Worm (Caenorhabditis elegans): ENCODE results near the gene ugt-66.

The ugt-66 gene

ce11 chrIII:6194480-6194879, at the start of gene ugt-66:
Gene ugt-66 (minus strand): TSS chrIII:6194580.
- no peak for TF ChIP-seq fkh-2 (tag; optimal IDR thresholded peaks at IDR 0.05)
- TF ChIP-seq ceh-28 (tag; optimal IDR thresholded peaks at IDR 0.05) = no peak
- no peak for TF ChIP-seq R02D3.7 (tag; optimal IDR thresholded peaks at IDR 0.05)
- no peak for TF ChIP-seq unc-39 (tag; optimal IDR thresholded peaks at IDR 0.05)
- TF ChIP-seq pha-4 (tag; optimal IDR thresholded peaks at IDR 0.05) = no peak
- TF ChIP-seq nhr-76 (tag; optimal IDR thresholded peaks at IDR 0.05) = no peak
- TF ChIP-seq skn-1 (tag; optimal IDR thresholded peaks at IDR 0.05) = no peak
- no peak for TF ChIP-seq daf-12 (tag; optimal IDR thresholded peaks at IDR 0.05)
- no peak for TF ChIP-seq ceh-9 (tag; optimal IDR thresholded peaks at IDR 0.05)
- TF ChIP-seq ZK546.5 (tag; optimal IDR thresholded peaks at IDR 0.05) = no peak
- TF ChIP-seq lin-15B (tag; optimal IDR thresholded peaks at IDR 0.05) = no peak
- TF ChIP-seq ceh-16 (tag; optimal IDR thresholded peaks at IDR 0.05) = no peak
- TF ChIP-seq lin-39 (tag; optimal IDR thresholded peaks at IDR 0.05) = no peak

- no peak for TF ChIP-seq ztf-4 (tag; optimal IDR thresholded peaks at IDR 0.05)
- TF ChIP-seq eor-1 (tag; optimal IDR thresholded peaks at IDR 0.05) = no peak
- no peak for TF ChIP-seq ceh-9 (tag; optimal IDR thresholded peaks at IDR 0.05)
These were observed 46.1 kb upstream of the ugt-66 start, which contains the start of gene T12A2.3 for ce11 chrIII:6240528-6240927. Gene T12A2.3 (plus strand): TSS chrIII:6240828.

- TF ChIP-seq nhr-43 (tag; optimal IDR thresholded peaks at IDR 0.05; ENCODE audit: poor library complexity, severe bottlenecking) (no peak), nhr-28 (tag; optimal IDR thresholded peaks at IDR 0.05) (no peak), ZK546.5 (tag; optimal IDR thresholded peaks at IDR 0.05) (no peak), fos-1 (tag; optimal IDR thresholded peaks at IDR 0.05) (no peak), sea-2 (GFP tag; optimal IDR thresholded peaks at IDR 0.05) (no peak), mdl-1 (tag; optimal IDR thresholded peaks at IDR 0.05) (no peak), pqm-1 (tag; optimal IDR thresholded peaks at IDR 0.05) (no peak), elt-3 (tag; optimal IDR thresholded peaks at IDR 0.05) (no peak), nhr-12 (tag; optimal IDR thresholded peaks at IDR 0.05) (no peak), lsy-12 (tag; optimal IDR thresholded peaks at IDR 0.05) (no peak), ztf-11 (tag; optimal IDR thresholded peaks at IDR 0.05) (no peak), lin-15B (tag; optimal IDR thresholded peaks at IDR 0.05) (no peak)
These were observed 42.3 kb upstream of the ugt-66 start, which contains the start of gene T12A2.21 for ce11 chrIII:6236649-6237048. Gene T12A2.21 (minus strand): TSS chrIII:6236749.

ce11 chrIII:6231880-6232279, 37.5 kb upstream of the ugt-66 start:
- no peak for TF ChIP-seq snpc-4 (tag; optimal IDR thresholded peaks at IDR 0.05)
- peak; percentile 14 for TF ChIP-seq nfya-1 (tag; optimal IDR thresholded peaks at IDR 0.05; ENCODE audit: insufficient read depth)
- TF ChIP-seq aly-2 (tag; optimal IDR thresholded peaks at IDR 0.05) = no peak
- peak; percentile 95 for TF ChIP-seq elt-2 (tag; optimal IDR thresholded peaks at IDR 0.05)
- TF ChIP-seq jun-1 (tag; optimal IDR thresholded peaks at IDR 0.05) = peak; percentile 33
- peak; percentile 94 for TF ChIP-seq pqm-1 (tag; optimal IDR thresholded peaks at IDR 0.05)
- TF ChIP-seq pha-4 (tag; optimal IDR thresholded peaks at IDR 0.05) = peak; percentile 87
- no peak for TF ChIP-seq ztf-4 (tag; optimal IDR thresholded peaks at IDR 0.05)
- no peak for TF ChIP-seq lsy-12 (tag; optimal IDR thresholded peaks at IDR 0.05)
- peak; percentile 4 for TF ChIP-seq nhr-25 (tag; optimal IDR thresholded peaks at IDR 0.05)
- TF ChIP-seq ceh-28 (tag; optimal IDR thresholded peaks at IDR 0.05) = no peak

ce11 chrIII:6230870-6231269, 36.5 kb upstream of the ugt-66 start, which contains the start of gene esyt-2:
Gene esyt-2 (minus strand): TSS chrIII:6230970.
- TF ChIP-seq ceh-16 (tag; optimal IDR thresholded peaks at IDR 0.05) = no peak

ce11 chrIII:6221403-6221802, 27.0 kb upstream of the ugt-66 start:
- TF ChIP-seq nfya-1 (tag; optimal IDR thresholded peaks at IDR 0.05; ENCODE audit: insufficient read depth) = no peak
- TF ChIP-seq mdl-1 (tag; optimal IDR thresholded peaks at IDR 0.05) = no peak
- TF ChIP-seq ztf-4 (tag; optimal IDR thresholded peaks at IDR 0.05) = no peak
- TF ChIP-seq egl-5 (tag; optimal IDR thresholded peaks at IDR 0.05) = no peak
- TF ChIP-seq hmg-11 (tag; optimal IDR thresholded peaks at IDR 0.05) = no peak
- no peak for TF ChIP-seq lsy-12 (tag; optimal IDR thresholded peaks at IDR 0.05)
- no peak for TF ChIP-seq lin-15B (tag; optimal IDR thresholded peaks at IDR 0.05)
